Worm (Caenorhabditis elegans) whole organism, young adult: ENCODE data around the gene ttr-40.

Experiments
- B0019.2 ChIP-seq: fragments of 200-800 bp; sonication (Bioruptor generic); conservative IDR thresholded peaks from 2 replicates; pipeline ENCODE4 v1.3.6; 2022; ENCODE audit warnings: missing genetic modification reagents, missing genetic modification characterization, missing compliant biosample characterization
- B0261.1 ChIP-seq: sonication (generic microtip); optimal IDR thresholded peaks from 2 replicates; lab custom pipeline; 2016; ENCODE audit warnings: mild to moderate bottlenecking, missing genetic modification characterization, moderate library complexity, missing compliant biosample characterization
- C17E4.6 ChIP-seq: fragments of 200-800 bp; sonication (Bioruptor generic); IDR thresholded peaks from 2 replicates; pipeline ENCODE4 v1.3.6; 2022; ENCODE audit warnings: missing genetic modification reagents, missing genetic modification characterization, missing compliant biosample characterization
- F33H1.4 ChIP-seq: fragments of 200-800 bp; sonication (Bioruptor generic); IDR thresholded peaks from 2 replicates; pipeline ENCODE4 v1.3.6; 2022; ENCODE audit warnings: missing genetic modification reagents, missing genetic modification characterization, missing compliant biosample characterization
- F55B11.4 ChIP-seq: sonication (generic microtip); optimal IDR thresholded peaks from 2 replicates; lab custom pipeline; 2016; ENCODE audit warnings: missing compliant biosample characterization, missing genetic modification characterization, borderline replicate concordance; ENCODE audit not compliant: insufficient read depth
- F57A8.1 ChIP-seq: fragments of 200-800 bp; sonication (Bioruptor generic); optimal IDR thresholded peaks from 2 replicates; lab custom pipeline; 2018; ENCODE audit warnings: mild to moderate bottlenecking, missing genetic modification characterization, moderate library complexity, missing compliant biosample characterization
- F57C9.4 ChIP-seq: sonication (generic microtip); optimal IDR thresholded peaks from 2 replicates; lab custom pipeline; 2017; ENCODE audit warnings: mild to moderate bottlenecking, missing genetic modification characterization, missing compliant biosample characterization
- K11D2.4 ChIP-seq: fragments of 200-800 bp; sonication (Bioruptor generic); IDR thresholded peaks from 2 replicates; pipeline ENCODE4 v1.3.6; 2022; ENCODE audit warnings: missing genetic modification reagents, missing genetic modification characterization, missing compliant biosample characterization
- T07F8.4 ChIP-seq: sonication (generic microtip); optimal IDR thresholded peaks from 2 replicates; lab custom pipeline; 2016; ENCODE audit warnings: mild to moderate bottlenecking, missing genetic modification characterization, moderate library complexity, missing compliant biosample characterization
- Y53G8AR.9 ChIP-seq: fragments of 200-800 bp; sonication (Bioruptor generic); conservative IDR thresholded peaks from 2 replicates; pipeline ENCODE4 v1.3.6; 2022; ENCODE audit warnings: missing genetic modification reagents, missing genetic modification characterization, missing compliant biosample characterization
- Y67H2A.10 ChIP-seq: fragments of 200-800 bp; sonication (Bioruptor generic); conservative IDR thresholded peaks from 2 replicates; pipeline ENCODE4 v1.3.6; 2022; ENCODE audit warnings: missing genetic modification reagents, missing genetic modification characterization, missing compliant biosample characterization
- Y95B8A.8 ChIP-seq: fragments of 200-800 bp; sonication (Bioruptor generic); IDR thresholded peaks from 2 replicates; pipeline ENCODE4 v1.3.6; 2022; ENCODE audit warnings: missing genetic modification reagents, missing genetic modification characterization, missing compliant biosample characterization
- aptf-2 ChIP-seq: fragments of 200-800 bp; sonication (Bioruptor generic); conservative IDR thresholded peaks from 2 replicates; pipeline ENCODE4 v1.3.6; 2022; ENCODE audit warnings: missing genetic modification reagents, missing genetic modification characterization, missing compliant biosample characterization
- athp-1 ChIP-seq: sonication (generic microtip); optimal IDR thresholded peaks from 2 replicates; lab custom pipeline; 2017; ENCODE audit warnings: mild to moderate bottlenecking, missing genetic modification characterization, missing compliant biosample characterization
- attf-5 ChIP-seq: fragments of 200-800 bp; sonication (Bioruptor generic); optimal IDR thresholded peaks from 2 replicates; lab custom pipeline; 2018; ENCODE audit warnings: mild to moderate bottlenecking, missing genetic modification characterization, missing compliant biosample characterization
- attf-6 ChIP-seq: fragments of 200-800 bp; sonication (Bioruptor generic); IDR thresholded peaks from 2 replicates; pipeline ENCODE4 v1.3.6; 2022; ENCODE audit warnings: missing genetic modification reagents, missing genetic modification characterization, missing compliant biosample characterization
- ccch-3 ChIP-seq: fragments of 200-800 bp; sonication (Bioruptor generic); optimal IDR thresholded peaks from 2 replicates; lab custom pipeline; 2018; ENCODE audit warnings: mild to moderate bottlenecking, missing genetic modification characterization, missing compliant biosample characterization
- ceh-100 ChIP-seq: fragments of 200-800 bp; sonication (Bioruptor generic); IDR thresholded peaks from 2 replicates; pipeline ENCODE4 v1.3.6; 2022; ENCODE audit warnings: missing genetic modification reagents, missing genetic modification characterization, missing compliant biosample characterization
- ceh-91 ChIP-seq: fragments of 200-800 bp; sonication (Bioruptor generic); IDR thresholded peaks from 2 replicates; pipeline ENCODE4 v1.3.6; 2022; ENCODE audit warnings: missing genetic modification reagents, missing genetic modification characterization, missing compliant biosample characterization
- die-1 ChIP-seq: sonication (generic microtip); optimal IDR thresholded peaks from 2 replicates; lab custom pipeline; 2016; ENCODE audit warnings: missing genotype, mild to moderate bottlenecking, missing genetic modification characterization, missing compliant biosample characterization
- egl-44 ChIP-seq: fragments of 200-800 bp; sonication (Bioruptor generic); IDR thresholded peaks from 2 replicates; pipeline ENCODE4 v1.3.6; 2022; ENCODE audit warnings: missing genetic modification reagents, missing genetic modification characterization, missing compliant biosample characterization
- ets-4 ChIP-seq: fragments of 200-800 bp; sonication (Bioruptor generic); optimal IDR thresholded peaks from 2 replicates; lab custom pipeline; 2018; ENCODE audit warnings: mild to moderate bottlenecking, missing genetic modification characterization, missing compliant biosample characterization
- gei-17 ChIP-seq: fragments of 200-800 bp; sonication (Bioruptor generic); optimal IDR thresholded peaks from 2 replicates; lab custom pipeline; 2018; ENCODE audit warnings: mild to moderate bottlenecking, missing genetic modification characterization, missing compliant biosample characterization
- him-1 ChIP-seq: sonication (generic microtip); optimal IDR thresholded peaks from 2 replicates; lab custom pipeline; 2016; ENCODE audit warnings: missing genotype, missing genetic modification reagents, missing genetic modification characterization, missing compliant biosample characterization
- hlh-26 ChIP-seq: fragments of 200-800 bp; sonication (Bioruptor generic); conservative IDR thresholded peaks from 2 replicates; pipeline ENCODE4 v1.3.6; 2022; ENCODE audit warnings: missing genetic modification reagents, missing genetic modification characterization, missing compliant biosample characterization
- hmg-1.2 ChIP-seq: fragments of 200-800 bp; sonication (Bioruptor generic); IDR thresholded peaks from 2 replicates; pipeline ENCODE4 v1.3.6; 2022; ENCODE audit warnings: missing genetic modification reagents, missing genetic modification characterization, missing compliant biosample characterization
- hmg-20 ChIP-seq: fragments of 200-800 bp; sonication (Bioruptor generic); IDR thresholded peaks from 2 replicates; pipeline ENCODE4 v1.3.6; 2022; ENCODE audit warnings: missing genetic modification reagents, missing genetic modification characterization, missing compliant biosample characterization
- let-526 ChIP-seq: fragments of 200-800 bp; sonication (Bioruptor generic); IDR thresholded peaks from 2 replicates; pipeline ENCODE4 v1.3.6; 2022; ENCODE audit warnings: missing genetic modification reagents, missing genetic modification characterization, missing compliant biosample characterization
- lin-26 ChIP-seq: fragments of 200-800 bp; sonication (Bioruptor generic); IDR thresholded peaks from 2 replicates; pipeline ENCODE4 v1.3.6; 2022; ENCODE audit warnings: missing genetic modification reagents, missing genetic modification characterization, missing compliant biosample characterization
- lin-40 ChIP-seq: sonication (generic microtip); optimal IDR thresholded peaks from 2 replicates; lab custom pipeline; 2016; ENCODE audit warnings: missing genetic modification characterization, mild to moderate bottlenecking, missing compliant biosample characterization, missing genotype, missing genetic modification reagents
- lin-54 ChIP-seq: fragments of 200-800 bp; sonication (Bioruptor generic); optimal IDR thresholded peaks from 2 replicates; lab custom pipeline; 2018; ENCODE audit warnings: mild to moderate bottlenecking, missing genetic modification characterization, missing compliant biosample characterization
- madf-10 ChIP-seq: sonication (generic microtip); optimal IDR thresholded peaks from 2 replicates; lab custom pipeline; 2016; ENCODE audit warnings: mild to moderate bottlenecking, missing genetic modification characterization, missing compliant biosample characterization
- madf-3 ChIP-seq: fragments of 200-800 bp; sonication (Bioruptor generic); IDR thresholded peaks from 2 replicates; pipeline ENCODE4 v1.3.6; 2022; ENCODE audit warnings: missing genetic modification reagents, missing genetic modification characterization, missing compliant biosample characterization
- madf-6 ChIP-seq: fragments of 200-800 bp; sonication (Bioruptor generic); IDR thresholded peaks from 2 replicates; pipeline ENCODE4 v1.3.6; 2022; ENCODE audit warnings: missing genetic modification reagents, missing genetic modification characterization, missing compliant biosample characterization
- mes-4 ChIP-seq: sonication (generic microtip); optimal IDR thresholded peaks from 2 replicates; lab custom pipeline; 2016; ENCODE audit warnings: missing genotype, missing genetic modification characterization, missing compliant biosample characterization
- mxl-1 ChIP-seq: sonication (generic microtip); optimal IDR thresholded peaks from 2 replicates; lab custom pipeline; 2016; ENCODE audit warnings: missing genetic modification characterization, missing compliant biosample characterization
- nfya-1 ChIP-seq: sonication (generic microtip); optimal IDR thresholded peaks from 2 replicates; lab custom pipeline; 2017; ENCODE audit warnings: antibody characterized with exemption, missing compliant biosample characterization, missing genetic modification characterization, borderline replicate concordance; ENCODE audit not compliant: insufficient read depth
- nhr-179 ChIP-seq: sonication (generic microtip); optimal IDR thresholded peaks from 2 replicates; lab custom pipeline; 2016; ENCODE audit warnings: mild to moderate bottlenecking, missing genetic modification characterization, missing compliant biosample characterization
- nhr-80 ChIP-seq: sonication (generic microtip); optimal IDR thresholded peaks from 2 replicates; lab custom pipeline; 2016; ENCODE audit warnings: missing genetic modification characterization, missing compliant biosample characterization
- nhr-90 ChIP-seq: sonication (generic microtip); optimal IDR thresholded peaks from 2 replicates; lab custom pipeline; 2016; ENCODE audit warnings: missing genotype, mild to moderate bottlenecking, missing genetic modification characterization, missing compliant biosample characterization
- rpc-1 ChIP-seq, 2 experiments: fragments of 150-350 bp in 1 of 2; sonication (generic microtip) in 1 of 2; optimal IDR thresholded peaks; 2 replicates each; lab custom pipeline; 2014 to 2018; ENCODE audit warnings: missing biosample characterization in 1 of 2, missing genetic modification characterization in 1 of 2, missing genetic modification reagents in 1 of 2, missing genotype in 1 of 2
- sea-2 ChIP-seq: fragments of 200-800 bp; sonication (Bioruptor generic); IDR thresholded peaks from 2 replicates; pipeline ENCODE4 v1.3.6; 2022; ENCODE audit warnings: missing genetic modification characterization, missing compliant biosample characterization
- snpc-1.1 ChIP-seq: sonication (generic microtip); optimal IDR thresholded peaks from 2 replicates; lab custom pipeline; 2017; ENCODE audit warnings: missing genetic modification characterization, mild to moderate bottlenecking, missing compliant biosample characterization, antibody characterized with exemption, moderate library complexity, missing genotype, missing genetic modification reagents; ENCODE audit not compliant: insufficient read depth
- sptf-2 ChIP-seq: fragments of 200-800 bp; sonication (Bioruptor generic); optimal IDR thresholded peaks from 2 replicates; lab custom pipeline; 2018; ENCODE audit warnings: mild to moderate bottlenecking, missing genetic modification characterization, missing compliant biosample characterization
- zfh-2 ChIP-seq: fragments of 200-800 bp; sonication (Bioruptor generic); conservative IDR thresholded peaks from 2 replicates; pipeline ENCODE4 v1.3.6; 2022; ENCODE audit warnings: missing genetic modification reagents, missing genetic modification characterization, missing compliant biosample characterization

The ttr-40 gene

DNA sequence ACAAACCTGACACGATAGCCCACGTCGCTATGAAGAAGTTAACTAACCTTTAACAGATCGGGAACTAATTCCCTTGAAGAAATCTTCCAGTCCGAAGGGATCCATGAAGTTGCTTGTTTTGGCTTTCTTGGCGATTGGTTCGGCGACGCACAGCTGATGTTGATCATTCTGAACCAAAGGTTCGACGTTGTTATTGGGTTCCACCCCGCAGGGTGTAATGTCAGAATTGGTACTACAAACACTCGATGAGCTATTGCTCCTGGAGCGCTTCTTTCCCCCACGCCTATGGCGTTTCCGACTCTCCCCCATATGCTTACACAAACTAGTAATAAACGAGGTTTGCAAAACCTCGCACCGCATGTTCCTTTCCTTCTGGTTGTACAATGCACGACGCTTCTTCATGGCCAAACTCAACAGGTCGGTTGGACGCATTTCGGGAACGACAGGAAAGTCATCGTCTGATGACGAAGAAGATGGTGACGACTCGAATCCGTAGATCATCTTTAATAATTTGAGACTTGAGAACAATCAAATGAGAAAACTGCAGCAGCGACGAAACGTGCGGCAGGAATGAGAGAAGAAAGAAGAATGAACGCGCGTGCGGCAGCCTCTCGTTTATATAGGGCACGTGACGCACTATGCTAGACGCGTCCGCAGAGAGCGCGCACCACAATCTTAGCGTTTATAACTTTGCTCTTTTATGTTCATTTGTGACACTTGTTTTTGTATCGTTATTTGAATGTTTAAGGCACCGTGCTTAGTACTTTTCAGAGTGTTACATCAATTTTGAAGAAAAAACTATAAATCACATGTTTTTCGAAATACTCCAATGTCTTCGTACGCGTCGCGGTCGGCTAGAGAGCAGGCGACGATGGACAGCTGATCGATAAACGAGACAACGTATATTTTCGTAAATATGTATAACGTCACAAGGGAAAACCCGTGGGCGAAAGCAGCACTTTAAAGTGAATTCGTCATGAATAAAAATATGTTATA is 11.3 kb downstream of the ttr-40 start, which contains the start of gene tos-1 (continued):
- TF ChIP-seq ceh-100 (GFP tag; lab: Robert Waterston, UW) (peak; percentile 66), rpc-1 (optimal IDR thresholded peaks at IDR 0.05; lab: Kevin White, UChicago) (no peak), rpc-1 (tag; optimal IDR thresholded peaks at IDR 0.05; lab: Kevin White, UChicago) (no peak), madf-6 (GFP tag; lab: Robert Waterston, UW) (peak; percentile 46; the same call in 1 of the 2 replicates), nhr-80 (tag; lab: Kevin White, UChicago) (peak; percentile 94), C17E4.6 (GFP tag; lab: Robert Waterston, UW) (peak; percentile 86), zfh-2 (GFP tag; lab: Robert Waterston, UW) (no peak; the same call in 1 of the 2 replicates), attf-6 (GFP tag; lab: Robert Waterston, UW) (0 out of 2 replicates have a peak, but pooled peaks have one; percentile 22), B0019.2 (peak; percentile 60; the same call in 1 of the 2 replicates), ets-4 (GFP tag; lab: Kevin White, UChicago) (peak; percentile 29), B0261.1 (tag; lab: Kevin White, UChicago) (peak; percentile 43), him-1 (no peak), Y53G8AR.9 (GFP tag; lab: Robert Waterston, UW) (peak; percentile 97), Y95B8A.8 (GFP tag; lab: Robert Waterston, UW) (peak; percentile 96), attf-5 (GFP tag; lab: Kevin White, UChicago) (peak; percentile 95), Y67H2A.10 (GFP tag; lab: Robert Waterston, UW) (peak; percentile 98), hmg-1.2 (GFP tag; lab: Robert Waterston, UW) (peak; percentile 82), madf-10 (tag; lab: Kevin White, UChicago) (peak; percentile 96), let-526 (peak; percentile 91), egl-44 (GFP tag; lab: Robert Waterston, UW) (no peak), nfya-1 (tag; lab: Kevin White, UChicago) (no peak), snpc-1.1 (tag; lab: Kevin White, UChicago) (no peak), madf-3 (GFP tag; lab: Robert Waterston, UW) (peak; percentile 100), lin-26 (GFP tag; lab: Robert Waterston, UW) (peak; percentile 74; the same call in 1 of the 2 replicates), T07F8.4 (peak; percentile 21), sptf-2 (GFP tag; lab: Kevin White, UChicago) (no peak), die-1 (tag; lab: Kevin White, UChicago) (peak; percentile 88), athp-1 (tag; lab: Kevin White, UChicago) (peak; percentile 98), lin-40 (tag; lab: Kevin White, UChicago) (peak; percentile 99), nhr-179 (tag; lab: Kevin White, UChicago) (no peak), mxl-1 (tag; lab: Kevin White, UChicago) (no peak), nhr-90 (tag; lab: Kevin White, UChicago) (peak; percentile 92), F33H1.4 (GFP tag; lab: Robert Waterston, UW) (peak; percentile 62), K11D2.4 (GFP tag; lab: Robert Waterston, UW) (peak; percentile 97), F57C9.4 (tag; lab: Kevin White, UChicago) (peak; percentile 84), hmg-20 (GFP tag; lab: Robert Waterston, UW) (no peak), hlh-26 (no peak), aptf-2 (GFP tag; lab: Robert Waterston, UW) (0 out of 2 replicates have a peak, but pooled peaks have one; percentile 42), lin-54 (GFP tag; lab: Kevin White, UChicago) (peak; percentile 92), sea-2 (peak; percentile 67; the same call in 1 of the 2 replicates), mes-4 (no peak), F57A8.1 (GFP tag; lab: Kevin White, UChicago) (no peak), F55B11.4 (tag; lab: Kevin White, UChicago) (no peak), ccch-3 (peak; percentile 9), ceh-91 (GFP tag; lab: Robert Waterston, UW) (peak; percentile 71), gei-17 (GFP tag; lab: Kevin White, UChicago) (peak; percentile 89)
